Fruit fly (Drosophila melanogaster): ENCODE results near the gene mRpS5.

Gene mRpS5

DNA sequence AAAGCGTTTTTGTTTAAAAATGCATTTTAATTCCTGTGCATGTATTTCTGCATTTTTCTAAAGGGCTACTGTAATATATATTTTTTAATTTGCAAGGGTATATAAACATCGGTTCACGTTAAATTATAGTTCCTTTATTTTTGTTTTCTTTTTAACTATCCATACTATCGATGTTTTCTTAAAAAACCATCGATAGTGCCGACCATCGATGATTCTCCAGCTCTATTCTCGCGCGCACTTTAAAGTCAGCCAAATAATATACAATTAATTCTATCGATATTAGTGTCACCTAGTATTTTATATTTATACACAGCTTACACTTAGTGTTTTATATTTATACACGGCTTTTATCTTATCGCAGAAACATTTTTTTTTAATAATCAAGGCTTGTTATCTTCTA lies 1.1 kb upstream of the mRpS5 start (continued):
- TF ChIP-seq CG16815 (GFP tag; optimal IDR thresholded peaks at IDR 0.05): no peak
- no peak for TF ChIP-seq Usf (GFP tag; optimal IDR thresholded peaks at IDR 0.05)
- TF ChIP-seq CG10209 (GFP tag; optimal IDR thresholded peaks at IDR 0.05): no peak
- TF ChIP-seq CG12391 (tag; optimal IDR thresholded peaks at IDR 0.05): no peak
- TF ChIP-seq maf-S (GFP tag; optimal IDR thresholded peaks at IDR 0.05): no peak
- TF ChIP-seq nerfin-1 (tag; optimal IDR thresholded peaks at IDR 0.05): no peak
- TF ChIP-seq CG7372 (GFP tag; IDR thresholded peaks at IDR 0.05): no peak
- TF ChIP-seq PHDP (tag; optimal IDR thresholded peaks at IDR 0.05): no peak
- TF ChIP-seq Hr78 (GFP tag; optimal IDR thresholded peaks at IDR 0.05): no peak
- no peak for TF ChIP-seq dmrt11E (tag; optimal IDR thresholded peaks at IDR 0.05)
- TF ChIP-seq CG11695 (GFP tag; IDR thresholded peaks at IDR 0.05): no peak
- no peak for TF ChIP-seq kay (GFP tag; optimal IDR thresholded peaks at IDR 0.05)
- no peak for TF ChIP-seq ems (GFP tag; optimal IDR thresholded peaks at IDR 0.05)
- TF ChIP-seq mam (GFP tag; optimal IDR thresholded peaks at IDR 0.05): no peak
- TF ChIP-seq toy (GFP tag; IDR thresholded peaks at IDR 0.05): no peak
- no peak for TF ChIP-seq CG14014 (GFP tag; IDR thresholded peaks at IDR 0.05)
- TF ChIP-seq D19A (tag; optimal IDR thresholded peaks at IDR 0.05): peak; percentile 82
- no peak for TF ChIP-seq Camta (GFP tag; optimal IDR thresholded peaks at IDR 0.05)
- TF ChIP-seq nau (GFP tag; optimal IDR thresholded peaks at IDR 0.05): no peak
- TF ChIP-seq Opbp (GFP tag; IDR thresholded peaks at IDR 0.05; ENCODE audit: partially characterized antibody): peak; percentile 91
- TF ChIP-seq CG33213 (GFP tag; optimal IDR thresholded peaks at IDR 0.05): peak; percentile 75
- TF ChIP-seq gfzf (GFP tag; optimal IDR thresholded peaks at IDR 0.05): peak; percentile 8
- TF ChIP-seq CG3995 (GFP tag; optimal IDR thresholded peaks at IDR 0.05): peak; percentile 89
- no peak for TF ChIP-seq CG5180 (GFP tag; optimal IDR thresholded peaks at IDR 0.05)
- peak; percentile 76 for TF ChIP-seq CG34224 (GFP tag; IDR thresholded peaks at IDR 0.05; ENCODE audit: partially characterized antibody)
- TF ChIP-seq Adf1 (GFP tag; IDR thresholded peaks at IDR 0.05): no peak
- TF ChIP-seq CG12769 (tag; optimal IDR thresholded peaks at IDR 0.05): no peak
- no peak for TF ChIP-seq CG17829 (tag; optimal IDR thresholded peaks at IDR 0.05)
- TF ChIP-seq CG10979 (tag; optimal IDR thresholded peaks at IDR 0.05): no peak
- TF ChIP-seq kah (GFP tag; optimal IDR thresholded peaks at IDR 0.05): no peak
- TF ChIP-seq klu (GFP tag; IDR thresholded peaks at IDR 0.05): no peak
- TF ChIP-seq CG7745 (tag; optimal IDR thresholded peaks at IDR 0.05): no peak
- TF ChIP-seq onecut (GFP tag; IDR thresholded peaks at IDR 0.05): no peak
- no peak for TF ChIP-seq p53 (GFP tag; optimal IDR thresholded peaks at IDR 0.05)
- no peak for TF ChIP-seq lola (GFP tag; optimal IDR thresholded peaks at IDR 0.05)
- no peak for TF ChIP-seq fd102C (GFP tag; optimal IDR thresholded peaks at IDR 0.05)
- no peak for TF ChIP-seq CG3726 (GFP tag; IDR thresholded peaks at IDR 0.05)
- TF ChIP-seq CG2199 (GFP tag; IDR thresholded peaks at IDR 0.05): no peak
- no peak for TF ChIP-seq Dip2 (GFP tag; IDR thresholded peaks at IDR 0.05)
- no peak for TF ChIP-seq CG3847 (GFP tag; IDR thresholded peaks at IDR 0.05)
- TF ChIP-seq CG1233 (GFP tag; optimal IDR thresholded peaks at IDR 0.05): no peak
- TF ChIP-seq CG5245 (GFP tag; optimal IDR thresholded peaks at IDR 0.05): no peak
- no peak for TF ChIP-seq Ada2b (GFP tag; IDR thresholded peaks at IDR 0.05)
- TF ChIP-seq Hr39 (optimal IDR thresholded peaks at IDR 0.05): no peak
- TF ChIP-seq Gug (GFP tag; IDR thresholded peaks at IDR 0.05): no peak
- TF ChIP-seq ranshi (GFP tag; IDR thresholded peaks at IDR 0.05): no peak
- TF ChIP-seq bab2 (GFP tag; optimal IDR thresholded peaks at IDR 0.05): no peak
- TF ChIP-seq CG11723 (GFP tag; optimal IDR thresholded peaks at IDR 0.05): peak; percentile 48
- TF ChIP-seq CG7786 (GFP tag; optimal IDR thresholded peaks at IDR 0.05): no peak
- no peak for TF ChIP-seq dm (GFP tag; optimal IDR thresholded peaks at IDR 0.05)
- no peak for TF ChIP-seq GATAe (GFP tag; conservative IDR thresholded peaks at IDR 0.05)
- TF ChIP-seq Neu2 (GFP tag; optimal IDR thresholded peaks at IDR 0.05; ENCODE audit: borderline replicate concordance): no peak
